Fruit fly (Drosophila melanogaster) whole organism, embryonic: Measurements from ENCODE around the gene CG34451.
A peak's percentile ranks its signal among the peaks of the same experiment; 100 is the strongest.

Experiments used
- Asciz ChIP-seq: fragments of 200-800 bp; sonication (Bioruptor generic); optimal IDR thresholded peaks from 2 replicates; lab custom pipeline; 2017; ENCODE audit warnings: missing biosample characterization, mild to moderate bottlenecking, missing genetic modification characterization, missing genetic modification reagents
- Atf6 ChIP-seq: fragments of 200-800 bp; sonication (Bioruptor generic); IDR thresholded peaks from 2 replicates; pipeline ENCODE4 v1.3.6; 2022; ENCODE audit warnings: missing biosample characterization, missing genetic modification characterization
- Blimp-1 ChIP-seq: fragments of 200-800 bp; sonication (Bioruptor generic); optimal IDR thresholded peaks from 3 replicates; lab custom pipeline; 2018; ENCODE audit warnings: missing biosample characterization, missing genetic modification characterization, mild to moderate bottlenecking, moderate library complexity, missing genetic modification reagents
- CG1024 ChIP-seq: fragments of 200-800 bp; sonication (Bioruptor generic); IDR thresholded peaks from 2 replicates; pipeline ENCODE4 v1.3.6; 2022; ENCODE audit warnings: missing biosample characterization, missing genetic modification characterization
- CG10543 ChIP-seq: fragments of 200-800 bp; sonication (Bioruptor generic); optimal IDR thresholded peaks from 3 replicates; lab custom pipeline; 2017; ENCODE audit warnings: missing biosample characterization, mild to moderate bottlenecking, missing genetic modification characterization, moderate library complexity
- CG12219 ChIP-seq: fragments of 200-800 bp; sonication (Bioruptor generic); optimal IDR thresholded peaks from 3 replicates; lab custom pipeline; 2018; ENCODE audit warnings: missing biosample characterization, mild to moderate bottlenecking, missing genetic modification characterization
- CG14710 ChIP-seq: fragments of 200-800 bp; sonication (Bioruptor generic); optimal IDR thresholded peaks from 3 replicates; lab custom pipeline; 2019; ENCODE audit warnings: missing biosample characterization, mild to moderate bottlenecking, missing genetic modification characterization, moderate library complexity
- CG15696 ChIP-seq: fragments of 200-800 bp; sonication (Bioruptor generic); optimal IDR thresholded peaks from 2 replicates; lab custom pipeline; 2019; ENCODE audit warnings: missing biosample characterization, mild to moderate bottlenecking, missing genetic modification characterization, moderate library complexity
- CG1603 ChIP-seq: fragments of 200-800 bp; sonication (Bioruptor generic); optimal IDR thresholded peaks from 2 replicates; lab custom pipeline; 2019; ENCODE audit warnings: missing biosample characterization, mild to moderate bottlenecking, missing genetic modification characterization, moderate library complexity
- CG16815 ChIP-seq: fragments of 200-800 bp; sonication (Bioruptor generic); optimal IDR thresholded peaks from 3 replicates; lab custom pipeline; 2017; ENCODE audit warnings: missing biosample characterization, mild to moderate bottlenecking, missing genetic modification characterization
- CG17361 ChIP-seq: fragments of 200-800 bp; sonication (Bioruptor generic); IDR thresholded peaks from 3 replicates; pipeline ENCODE4 v1.3.6; 2022; ENCODE audit warnings: missing biosample characterization, missing genetic modification characterization
- CG2712 ChIP-seq: fragments of 200-800 bp; optimal IDR thresholded peaks from 3 replicates; lab custom pipeline; 2019; ENCODE audit warnings: missing biosample characterization, mild to moderate bottlenecking, missing genetic modification characterization, moderate library complexity
- CG31388 ChIP-seq: fragments of 200-800 bp; sonication (Bioruptor generic); optimal IDR thresholded peaks from 2 replicates; lab custom pipeline; 2016; ENCODE audit warnings: missing biosample characterization, missing genetic modification characterization
- CG33557 ChIP-seq: fragments of 200-800 bp; sonication (Bioruptor generic); optimal IDR thresholded peaks from 2 replicates; lab custom pipeline; 2019; ENCODE audit warnings: missing biosample characterization, mild to moderate bottlenecking, missing genetic modification characterization, moderate library complexity
- CG3407 ChIP-seq: fragments of 200-800 bp; sonication (Bioruptor generic); optimal IDR thresholded peaks from 2 replicates; lab custom pipeline; 2018; ENCODE audit warnings: missing biosample characterization, mild to moderate bottlenecking, missing genetic modification characterization
- CG3838 ChIP-seq: fragments of 200-800 bp; sonication (Bioruptor generic); optimal IDR thresholded peaks from 3 replicates; lab custom pipeline; 2016; ENCODE audit warnings: missing biosample characterization, missing genetic modification characterization
- CG4820 ChIP-seq: fragments of 200-800 bp; sonication (Bioruptor generic); optimal IDR thresholded peaks from 3 replicates; lab custom pipeline; 2016; ENCODE audit warnings: missing biosample characterization, missing genetic modification characterization
- CG5180 ChIP-seq: fragments of 200-800 bp; sonication (Bioruptor generic); optimal IDR thresholded peaks from 3 replicates; lab custom pipeline; 2017; ENCODE audit warnings: missing biosample characterization, missing genetic modification characterization, mild to moderate bottlenecking, moderate library complexity, missing genetic modification reagents
- CG5953 ChIP-seq: fragments of 200-800 bp; sonication (Bioruptor generic); IDR thresholded peaks from 2 replicates; pipeline ENCODE4 v1.3.6; 2022; ENCODE audit warnings: missing biosample characterization, missing genetic modification characterization
- CG6813 ChIP-seq: fragments of 200-800 bp; sonication (Bioruptor generic); optimal IDR thresholded peaks from 2 replicates; lab custom pipeline; 2017; ENCODE audit warnings: missing biosample characterization, missing genetic modification characterization, mild to moderate bottlenecking, moderate library complexity, missing genetic modification reagents
- CG7745 ChIP-seq: fragments of 200-800 bp; sonication (Bioruptor generic); optimal IDR thresholded peaks from 2 replicates; lab custom pipeline; 2018; ENCODE audit warnings: missing biosample characterization, mild to moderate bottlenecking, missing genetic modification characterization, moderate library complexity
- CG9727 ChIP-seq: fragments of 200-800 bp; sonication (Bioruptor generic); optimal IDR thresholded peaks from 3 replicates; lab custom pipeline; 2017; ENCODE audit warnings: missing biosample characterization, mild to moderate bottlenecking, missing genetic modification characterization
- CG9932 ChIP-seq: fragments of 200-800 bp; sonication (Bioruptor generic); IDR thresholded peaks from 2 replicates; pipeline ENCODE4 v1.3.6; 2022; ENCODE audit warnings: missing biosample characterization, missing genetic modification characterization
- CHES-1-like ChIP-seq: fragments of 200-800 bp; sonication (Bioruptor generic); optimal IDR thresholded peaks from 2 replicates; lab custom pipeline; 2016; ENCODE audit warnings: missing biosample characterization, missing genetic modification characterization
- Camta ChIP-seq: fragments of 200-800 bp; sonication (Bioruptor generic); optimal IDR thresholded peaks from 2 replicates; lab custom pipeline; 2016; ENCODE audit warnings: missing biosample characterization, missing genetic modification characterization
- Dref ChIP-seq: fragments of 200-800 bp; sonication (Bioruptor generic); IDR thresholded peaks from 2 replicates; pipeline ENCODE4 v1.3.6; 2022; ENCODE audit warnings: missing biosample characterization, missing genetic modification characterization
- E2f1 ChIP-seq: fragments of 200-800 bp; sonication (Bioruptor generic); IDR thresholded peaks from 2 replicates; pipeline ENCODE4 v1.3.6; 2022; ENCODE audit warnings: missing biosample characterization, missing genetic modification characterization
- HLHmδ ChIP-seq: fragments of 200-800 bp; sonication (Bioruptor generic); optimal IDR thresholded peaks from 2 replicates; lab custom pipeline; 2018; ENCODE audit warnings: missing biosample characterization, mild to moderate bottlenecking, missing genetic modification characterization, moderate library complexity
- Hr78 ChIP-seq, 2 experiments: fragments of 200-800 bp in 1 of 2; fragments of >200 bp in 1 of 2; sonication (Bioruptor generic) in 1 of 2; optimal IDR thresholded peaks; 2 replicates each; lab custom pipeline; 2017 to 2019; ENCODE audit warnings: missing biosample characterization in 2 of 2, missing genetic modification characterization in 2 of 2, mild to moderate bottlenecking in 1 of 2, moderate library complexity in 1 of 2
- Kr ChIP-seq: fragments of 200-800 bp; sonication (Bioruptor generic); optimal IDR thresholded peaks from 2 replicates; lab custom pipeline; 2017; ENCODE audit warnings: missing biosample characterization, mild to moderate bottlenecking, missing genetic modification characterization
- MESR4 ChIP-seq: fragments of 200-800 bp; sonication (Bioruptor generic); optimal IDR thresholded peaks from 2 replicates; lab custom pipeline; 2018; ENCODE audit warnings: missing biosample characterization, mild to moderate bottlenecking, missing genetic modification characterization, moderate library complexity
- Med ChIP-seq: fragments of 200-800 bp; sonication (Bioruptor generic); peaks from one replicate; lab custom pipeline; 2016; ENCODE audit warnings: missing biosample characterization, missing genetic modification characterization, mild to moderate bottlenecking, inconsistent platforms, moderate library complexity
- Pdp1 ChIP-seq, 2 experiments: fragments of 200-800 bp; sonication (Bioruptor generic); optimal IDR thresholded peaks; 3 replicates each; lab custom pipeline; 2016; ENCODE audit warnings: missing biosample characterization in 2 of 2, missing genetic modification characterization in 2 of 2, mild to moderate bottlenecking in 1 of 2, moderate library complexity in 1 of 2
- ac ChIP-seq: fragments of 200-800 bp; sonication (Bioruptor generic); optimal IDR thresholded peaks from 3 replicates; lab custom pipeline; 2017; ENCODE audit warnings: missing biosample characterization, mild to moderate bottlenecking, missing genetic modification characterization
- az2 ChIP-seq: fragments of 200-800 bp; sonication (Bioruptor generic); optimal IDR thresholded peaks from 3 replicates; lab custom pipeline; 2016; ENCODE audit warnings: missing biosample characterization, missing genetic modification characterization
- btn ChIP-seq: fragments of 200-800 bp; sonication (Bioruptor generic); optimal IDR thresholded peaks from 2 replicates; lab custom pipeline; 2016; ENCODE audit warnings: missing biosample characterization, missing genetic modification characterization
- cad ChIP-seq: fragments of >200 bp; optimal IDR thresholded peaks from 2 replicates; lab custom pipeline; 2017; ENCODE audit warnings: missing biosample characterization, missing genetic modification characterization
- crol ChIP-seq: fragments of 200-800 bp; sonication (Bioruptor generic); IDR thresholded peaks from 2 replicates; pipeline ENCODE4 v1.3.6; 2022; ENCODE audit warnings: missing biosample characterization, missing genetic modification characterization
- gem ChIP-seq: fragments of 200-800 bp; sonication (Bioruptor generic); optimal IDR thresholded peaks from 2 replicates; lab custom pipeline; 2019; ENCODE audit warnings: missing biosample characterization, mild to moderate bottlenecking, missing genetic modification characterization, moderate library complexity
- gfzf ChIP-seq: fragments of 200-800 bp; sonication (Bioruptor generic); optimal IDR thresholded peaks from 2 replicates; lab custom pipeline; 2016; ENCODE audit warnings: missing biosample characterization, mild to moderate bottlenecking, missing genetic modification characterization, moderate library complexity
- gsb-n ChIP-seq: fragments of 200-800 bp; sonication (Bioruptor generic); optimal IDR thresholded peaks from 3 replicates; lab custom pipeline; 2018; ENCODE audit warnings: missing biosample characterization, mild to moderate bottlenecking, missing genetic modification characterization
- klu ChIP-seq: fragments of 200-800 bp; sonication (Bioruptor generic); IDR thresholded peaks from 2 replicates; pipeline ENCODE4 v1.3.6; 2022; ENCODE audit warnings: missing biosample characterization, missing genetic modification characterization
- onecut ChIP-seq: fragments of 200-800 bp; sonication (Bioruptor generic); IDR thresholded peaks from 2 replicates; pipeline ENCODE4 v1.3.6; 2022; ENCODE audit warnings: missing biosample characterization, missing genetic modification characterization
- otp ChIP-seq: fragments of 200-800 bp; sonication (Bioruptor generic); IDR thresholded peaks from 3 replicates; pipeline ENCODE4, ENCODE4 v1.3.6; 2022; ENCODE audit warnings: missing biosample characterization, missing genetic modification characterization
- pan ChIP-seq, 4 experiments: fragments of >200 bp in 3 of 4; fragments of 200-800 bp in 1 of 4; sonication (Bioruptor generic) in 1 of 4; optimal IDR thresholded peaks in 3 of 4; IDR thresholded peaks in 1 of 4; 2 replicates each; pipeline versions ENCODE4 v1.3.6 to Lab custom; 2017 to 2022; ENCODE audit warnings: missing biosample characterization in 2 of 4, missing genetic modification characterization in 2 of 4, mixed read lengths in 1 of 4
- pfk ChIP-seq: fragments of 200-800 bp; sonication (Bioruptor generic); optimal IDR thresholded peaks from 2 replicates; lab custom pipeline; 2018; ENCODE audit warnings: missing biosample characterization, mild to moderate bottlenecking, missing genetic modification characterization, moderate library complexity
- sens ChIP-seq: fragments of 200-800 bp; sonication (Bioruptor generic); peaks from one replicate; lab custom pipeline; 2016; ENCODE audit warnings: missing biosample characterization, missing genetic modification characterization
- sqz ChIP-seq: fragments of 200-800 bp; sonication (Bioruptor generic); optimal IDR thresholded peaks from 3 replicates; lab custom pipeline; 2018; ENCODE audit warnings: missing biosample characterization, mild to moderate bottlenecking, missing genetic modification characterization
- sug ChIP-seq: fragments of 200-800 bp; optimal IDR thresholded peaks from 2 replicates; lab custom pipeline; 2019; ENCODE audit warnings: missing biosample characterization, mild to moderate bottlenecking, missing genetic modification characterization, moderate library complexity
- vvl ChIP-seq: fragments of 200-800 bp; sonication (Bioruptor generic); IDR thresholded peaks from 2 replicates; pipeline ENCODE4 v1.3.6; 2022; ENCODE audit warnings: missing biosample characterization, missing genetic modification characterization

CG34451 gene

DNA sequence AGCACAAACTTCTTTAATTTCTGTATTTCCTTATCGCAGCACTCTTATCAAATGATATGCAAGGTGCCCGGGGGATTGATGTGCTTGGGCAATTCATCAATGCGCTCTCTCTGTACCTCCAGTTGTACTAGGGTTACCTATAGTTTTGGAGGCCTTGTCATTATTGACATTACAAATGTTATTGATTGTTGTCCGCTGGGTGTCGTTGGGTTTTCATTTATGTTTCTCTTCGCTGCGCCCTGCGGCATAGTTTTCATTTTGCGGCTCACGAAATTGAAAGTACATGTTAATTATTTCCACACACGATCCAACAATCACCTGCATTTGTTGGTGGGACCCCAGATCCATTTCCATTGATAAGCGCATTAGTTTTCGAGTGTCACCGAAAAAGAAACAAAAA lies 14.3 kb upstream of the CG34451 start (continued):
- TF ChIP-seq CG1024 (GFP tag; lab: Robert Waterston, UW) (no peak), CG5180 (GFP tag; lab: Kevin White, UChicago) (no peak), onecut (GFP tag; lab: Robert Waterston, UW) (peak; percentile 40; the same call in 1 of the 2 replicates), pfk (no peak), CG33557 (GFP tag; lab: Kevin White, UChicago) (peak; percentile 53), klu (no peak), ac (no peak), crol (no peak), CG2712 (no peak), pan (optimal IDR thresholded peaks at IDR 0.05; lab: Kevin White, UChicago) (no peak), pan (GFP tag; optimal IDR thresholded peaks at IDR 0.05 in 1 of 2, IDR thresholded peaks at IDR 0.05 in 1 of 2) (peak in 1 of 2 experiments; percentile 29), CG9727 (GFP tag; lab: Kevin White, UChicago) (peak; percentile 1), HLHmδ (peak; percentile 20), CG4820 (GFP tag; lab: Kevin White, UChicago) (no peak), sqz (GFP tag; lab: Kevin White, UChicago) (peak; percentile 2), Blimp-1 (GFP tag; lab: Kevin White, UChicago) (peak; percentile 72), CG3407 (GFP tag; lab: Kevin White, UChicago) (peak; percentile 45), vvl (GFP tag; lab: Robert Waterston, UW) (peak; percentile 41), CG1603 (tag; lab: Kevin White, UChicago) (no peak), CG7745 (tag; lab: Kevin White, UChicago) (peak; percentile 19), az2 (GFP tag; lab: Kevin White, UChicago) (no peak), E2f1 (GFP tag; lab: Robert Waterston, UW) (no peak), Dref (GFP tag; lab: Robert Waterston, UW) (no peak), Atf6 (no peak), CG6813 (GFP tag; lab: Kevin White, UChicago) (peak; percentile 21), CG16815 (GFP tag; lab: Kevin White, UChicago) (no peak), CG12219 (peak; percentile 33), CHES-1-like (GFP tag; lab: Kevin White, UChicago) (no peak), Camta (GFP tag; lab: Kevin White, UChicago) (no peak), Kr (GFP tag; lab: Kevin White, UChicago) (peak; percentile 2), CG15696 (tag; lab: Kevin White, UChicago) (peak; percentile 47), otp (GFP tag; lab: Robert Waterston, UW) (peak; percentile 56; the same call in 1 of the 3 replicates), sug (tag; lab: Kevin White, UChicago) (peak; percentile 72), CG10543 (GFP tag; lab: Kevin White, UChicago) (peak; percentile 34), sens (GFP tag; lab: Kevin White, UChicago) (peak; percentile 80), CG3838 (GFP tag; lab: Kevin White, UChicago) (no peak), CG5953 (GFP tag; lab: Robert Waterston, UW) (no peak), Asciz (GFP tag; lab: Kevin White, UChicago) (peak; percentile 36), Pdp1 (GFP tag; optimal IDR thresholded peaks at IDR 0.05; lab: Kevin White, UChicago) (peak in 1 of 2 experiments; percentile 34), Med (GFP tag; lab: Kevin White, UChicago) (peak; percentile 69), CG31388 (GFP tag; lab: Kevin White, UChicago) (no peak), CG17361 (GFP tag; lab: Robert Waterston, UW) (no peak), CG14710 (peak; percentile 11), gsb-n (no peak), cad (no peak), gem (tag; lab: Kevin White, UChicago) (no peak), MESR4 (GFP tag; lab: Kevin White, UChicago) (no peak), btn (no peak), Hr78 (GFP tag; optimal IDR thresholded peaks at IDR 0.05; lab: Kevin White, UChicago) (peak in 1 of 2 experiments; percentile 59), CG9932 (GFP tag; lab: Robert Waterston, UW) (no peak), gfzf (no peak)
